Fruit fly (Drosophila melanogaster) whole organism, embryonic: Measurements from ENCODE around the gene Gmppb.

Source experiments
- Ada2b ChIP-seq: fragments of 200-800 bp; sonication (Bioruptor generic); IDR thresholded peaks from 2 replicates; pipeline ENCODE4 v1.3.6; 2022; ENCODE audit warnings: missing biosample characterization, missing genetic modification characterization
- Antp ChIP-seq: fragments of 200-800 bp; sonication (Bioruptor generic); optimal IDR thresholded peaks from 3 replicates; lab custom pipeline; 2016; ENCODE audit warnings: missing biosample characterization, missing genetic modification characterization
- Atf6 ChIP-seq: fragments of 200-800 bp; sonication (Bioruptor generic); IDR thresholded peaks from 2 replicates; pipeline ENCODE4 v1.3.6; 2022; ENCODE audit warnings: missing biosample characterization, missing genetic modification characterization
- Awh ChIP-seq: fragments of 200-800 bp; sonication (Bioruptor generic); IDR thresholded peaks from 2 replicates; pipeline ENCODE4, ENCODE4 v1.3.6; 2022; ENCODE audit warnings: missing biosample characterization, missing genetic modification characterization
- C15 ChIP-seq: fragments of 200-800 bp; sonication (Bioruptor generic); IDR thresholded peaks from 3 replicates; pipeline ENCODE4 v1.3.6; 2022; ENCODE audit warnings: missing biosample characterization, missing genetic modification characterization
- CG10959 ChIP-seq: fragments of 200-800 bp; sonication (Bioruptor generic); IDR thresholded peaks from 2 replicates; pipeline ENCODE4 v1.3.6; 2022; ENCODE audit warnings: missing biosample characterization, missing genetic modification characterization
- CG10979 ChIP-seq: fragments of 200-800 bp; sonication (Bioruptor generic); optimal IDR thresholded peaks from 2 replicates; lab custom pipeline; 2018; ENCODE audit warnings: missing biosample characterization, mild to moderate bottlenecking, missing genetic modification characterization, moderate library complexity
- CG12744 ChIP-seq: fragments of 200-800 bp; sonication (Bioruptor generic); optimal IDR thresholded peaks from 2 replicates; lab custom pipeline; 2016; ENCODE audit warnings: missing biosample characterization, missing genetic modification characterization
- CG13624 ChIP-seq: fragments of 200-800 bp; sonication (Bioruptor generic); optimal IDR thresholded peaks from 2 replicates; lab custom pipeline; 2016; ENCODE audit warnings: missing biosample characterization, missing genetic modification characterization
- CG13775 ChIP-seq: fragments of 200-800 bp; sonication (Bioruptor generic); optimal IDR thresholded peaks from 3 replicates; lab custom pipeline; 2017; ENCODE audit warnings: missing biosample characterization, mild to moderate bottlenecking, missing genetic modification characterization
- CG1529 ChIP-seq: fragments of 200-800 bp; sonication (Bioruptor generic); optimal IDR thresholded peaks from 3 replicates; lab custom pipeline; 2018; ENCODE audit warnings: missing biosample characterization, missing genetic modification characterization
- CG16779 ChIP-seq: fragments of 200-800 bp; sonication (Bioruptor generic); IDR thresholded peaks from 2 replicates; pipeline ENCODE4 v1.3.6; 2022; ENCODE audit warnings: missing biosample characterization, missing genetic modification characterization
- CG17361 ChIP-seq: fragments of 200-800 bp; sonication (Bioruptor generic); IDR thresholded peaks from 3 replicates; pipeline ENCODE4 v1.3.6; 2022; ENCODE audit warnings: missing biosample characterization, missing genetic modification characterization
- CG17912 ChIP-seq: fragments of 200-800 bp; sonication (Bioruptor generic); optimal IDR thresholded peaks from 2 replicates; lab custom pipeline; 2018; ENCODE audit warnings: missing biosample characterization, mild to moderate bottlenecking, missing genetic modification characterization
- CG18476 ChIP-seq: fragments of 200-800 bp; sonication (Bioruptor generic); optimal IDR thresholded peaks from 2 replicates; lab custom pipeline; 2016; ENCODE audit warnings: missing biosample characterization, mild to moderate bottlenecking, missing genetic modification characterization
- CG2678 ChIP-seq: fragments of 200-800 bp; sonication (Bioruptor generic); optimal IDR thresholded peaks from 3 replicates; lab custom pipeline; 2019; ENCODE audit warnings: missing biosample characterization, mild to moderate bottlenecking, missing genetic modification characterization, moderate library complexity
- CG42726 ChIP-seq: fragments of 200-800 bp; sonication (Bioruptor generic); IDR thresholded peaks from 2 replicates; pipeline ENCODE4 v1.3.6; 2022; ENCODE audit warnings: missing biosample characterization, missing genetic modification characterization; ENCODE audit not compliant: partially characterized antibody
- CG6175 ChIP-seq: fragments of 200-800 bp; sonication (Bioruptor generic); IDR thresholded peaks from 3 replicates; pipeline ENCODE4 v1.3.6; 2022; ENCODE audit warnings: missing biosample characterization, missing genetic modification characterization
- CG6654 ChIP-seq: fragments of 200-800 bp; sonication (Bioruptor generic); optimal IDR thresholded peaks from 2 replicates; lab custom pipeline; 2017; ENCODE audit warnings: missing biosample characterization, mild to moderate bottlenecking, missing genetic modification characterization
- CG9609 ChIP-seq: fragments of 200-800 bp; sonication (Bioruptor generic); optimal IDR thresholded peaks from 3 replicates; lab custom pipeline; 2016; ENCODE audit warnings: missing biosample characterization, missing genetic modification characterization
- CG9876 ChIP-seq: fragments of 200-800 bp; sonication (Bioruptor generic); optimal IDR thresholded peaks from 2 replicates; lab custom pipeline; 2016; ENCODE audit warnings: missing biosample characterization, missing genetic modification characterization
- CG9932 ChIP-seq: fragments of 200-800 bp; sonication (Bioruptor generic); IDR thresholded peaks from 2 replicates; pipeline ENCODE4 v1.3.6; 2022; ENCODE audit warnings: missing biosample characterization, missing genetic modification characterization
- D19B ChIP-seq: fragments of 200-800 bp; sonication (Bioruptor generic); optimal IDR thresholded peaks from 2 replicates; lab custom pipeline; 2017; ENCODE audit warnings: missing biosample characterization, mild to moderate bottlenecking, missing genetic modification characterization
- HLH3B ChIP-seq: fragments of 200-800 bp; sonication (Bioruptor generic); IDR thresholded peaks from 2 replicates; pipeline ENCODE4 v1.3.6; 2022; ENCODE audit warnings: missing biosample characterization, missing genetic modification characterization
- MESR4 ChIP-seq: fragments of 200-800 bp; sonication (Bioruptor generic); optimal IDR thresholded peaks from 2 replicates; lab custom pipeline; 2018; ENCODE audit warnings: missing biosample characterization, mild to moderate bottlenecking, missing genetic modification characterization, moderate library complexity
- Meics ChIP-seq: fragments of 200-800 bp; sonication (Bioruptor generic); optimal IDR thresholded peaks from 2 replicates; lab custom pipeline; 2017; ENCODE audit warnings: missing biosample characterization, mild to moderate bottlenecking, missing genetic modification characterization
- Nf-YC ChIP-seq: fragments of 200-800 bp; optimal IDR thresholded peaks from 3 replicates; lab custom pipeline; 2019; ENCODE audit warnings: missing biosample characterization, mild to moderate bottlenecking, missing genetic modification characterization, moderate library complexity
- Sin3A ChIP-seq: fragments of >200 bp; optimal IDR thresholded peaks from 2 replicates; lab custom pipeline; 2018
- aop ChIP-seq: fragments of 200-800 bp; sonication (Bioruptor generic); IDR thresholded peaks from 2 replicates; pipeline ENCODE4 v1.3.6; 2022; ENCODE audit warnings: missing biosample characterization, missing genetic modification characterization
- ap ChIP-seq: fragments of 200-800 bp; sonication (Bioruptor generic); IDR thresholded peaks from 2 replicates; pipeline ENCODE4 v1.3.6; 2022; ENCODE audit warnings: missing biosample characterization, missing genetic modification characterization
- ara ChIP-seq: fragments of 200-800 bp; sonication (Bioruptor generic); IDR thresholded peaks from 2 replicates; pipeline ENCODE4 v1.3.6; 2022; ENCODE audit warnings: missing biosample characterization, missing genetic modification characterization
- ash1 ChIP-seq: fragments of 200-800 bp; sonication (Bioruptor generic); optimal IDR thresholded peaks from 2 replicates; lab custom pipeline; 2018; ENCODE audit warnings: missing biosample characterization, mild to moderate bottlenecking, missing genetic modification characterization
- bbx ChIP-seq: fragments of 200-800 bp; sonication (Bioruptor generic); IDR thresholded peaks from 2 replicates; pipeline ENCODE4 v1.3.6; 2022; ENCODE audit warnings: missing biosample characterization, missing genetic modification characterization; ENCODE audit not compliant: partially characterized antibody
- cato ChIP-seq: fragments of 200-800 bp; sonication (Bioruptor generic); optimal IDR thresholded peaks from 2 replicates; lab custom pipeline; 2016; ENCODE audit warnings: missing biosample characterization, missing genetic modification characterization, borderline replicate concordance
- da ChIP-seq: fragments of 200-800 bp; sonication (Bioruptor generic); optimal IDR thresholded peaks from 2 replicates; lab custom pipeline; 2016; ENCODE audit warnings: missing biosample characterization, missing genetic modification characterization
- grau ChIP-seq: fragments of 200-800 bp; optimal IDR thresholded peaks from 3 replicates; lab custom pipeline; 2019; ENCODE audit warnings: missing biosample characterization, mild to moderate bottlenecking, missing genetic modification characterization, moderate library complexity
- gro ChIP-seq: fragments of 200-800 bp; sonication (Bioruptor generic); optimal IDR thresholded peaks from 2 replicates; lab custom pipeline; 2016; ENCODE audit warnings: missing biosample characterization, missing genetic modification characterization
- inv ChIP-seq: fragments of 200-800 bp; sonication (Bioruptor generic); IDR thresholded peaks from 2 replicates; pipeline ENCODE4 v1.3.6; 2022; ENCODE audit warnings: missing biosample characterization, missing genetic modification characterization; ENCODE audit not compliant: partially characterized antibody
- jumu ChIP-seq: fragments of 200-800 bp; sonication (Bioruptor generic); optimal IDR thresholded peaks from 3 replicates; lab custom pipeline; 2016; ENCODE audit warnings: missing biosample characterization, missing genetic modification characterization
- kah ChIP-seq: fragments of 200-800 bp; sonication (Bioruptor generic); optimal IDR thresholded peaks from 2 replicates; lab custom pipeline; 2018; ENCODE audit warnings: missing biosample characterization, mild to moderate bottlenecking, missing genetic modification characterization
- lmd ChIP-seq: fragments of 200-800 bp; sonication (Bioruptor generic); IDR thresholded peaks from 2 replicates; pipeline ENCODE4 v1.3.6; 2022; ENCODE audit warnings: missing biosample characterization, missing genetic modification characterization
- nom ChIP-seq: fragments of 200-800 bp; sonication (Bioruptor generic); optimal IDR thresholded peaks from 2 replicates; lab custom pipeline; 2017; ENCODE audit warnings: missing biosample characterization, missing genetic modification characterization, mild to moderate bottlenecking, moderate library complexity, missing genetic modification reagents
- pb ChIP-seq: fragments of 200-800 bp; sonication (Bioruptor generic); optimal IDR thresholded peaks from 3 replicates; lab custom pipeline; 2016; ENCODE audit warnings: missing biosample characterization, missing genetic modification characterization
- phol ChIP-seq: fragments of 200-800 bp; sonication (Bioruptor generic); optimal IDR thresholded peaks from 3 replicates; lab custom pipeline; 2018; ENCODE audit warnings: missing biosample characterization, mild to moderate bottlenecking, missing genetic modification characterization, moderate library complexity
- salm ChIP-seq: fragments of 200-800 bp; sonication (Bioruptor generic); optimal IDR thresholded peaks from 2 replicates; lab custom pipeline; 2018; ENCODE audit warnings: missing biosample characterization, mild to moderate bottlenecking, missing genetic modification characterization
- sens-2 ChIP-seq: fragments of 200-800 bp; sonication (Bioruptor generic); IDR thresholded peaks from 2 replicates; pipeline ENCODE4 v1.3.6; 2022; ENCODE audit warnings: missing biosample characterization, missing genetic modification characterization
- sim ChIP-seq: fragments of 200-800 bp; sonication (Bioruptor generic); IDR thresholded peaks from 2 replicates; pipeline ENCODE4 v1.3.6; 2022; ENCODE audit warnings: missing biosample characterization, missing genetic modification characterization
- slbo ChIP-seq: fragments of 200-800 bp; sonication (Bioruptor generic); IDR thresholded peaks from 2 replicates; pipeline ENCODE4 v1.3.6; 2022; ENCODE audit warnings: missing biosample characterization, missing genetic modification characterization
- slp2 ChIP-seq: fragments of 200-800 bp; sonication (Bioruptor generic); optimal IDR thresholded peaks from 2 replicates; lab custom pipeline; 2016; ENCODE audit warnings: missing biosample characterization, missing genetic modification characterization
- tll ChIP-seq, 2 experiments: fragments of 200-800 bp in 1 of 2; fragments of >200 bp in 1 of 2; sonication (Bioruptor generic) in 1 of 2; optimal IDR thresholded peaks; 2 replicates each; lab custom pipeline; 2017 to 2019; ENCODE audit warnings: missing biosample characterization in 2 of 2, missing genetic modification characterization in 2 of 2, mild to moderate bottlenecking in 1 of 2, moderate library complexity in 1 of 2
- unpg ChIP-seq: fragments of 200-800 bp; sonication (Bioruptor generic); optimal IDR thresholded peaks from 3 replicates; lab custom pipeline; 2018; ENCODE audit warnings: missing biosample characterization, mild to moderate bottlenecking, missing genetic modification characterization, moderate library complexity
- vfl ChIP-seq: fragments of 200-800 bp; sonication (Bioruptor generic); optimal IDR thresholded peaks from 2 replicates; lab custom pipeline; 2016; ENCODE audit warnings: missing biosample characterization, missing genetic modification characterization
- wor ChIP-seq: fragments of 200-800 bp; sonication (Bioruptor generic); IDR thresholded peaks from 2 replicates; pipeline ENCODE4 v1.3.6; 2022; ENCODE audit warnings: missing biosample characterization, missing genetic modification characterization

The Gmppb gene

DNA sequence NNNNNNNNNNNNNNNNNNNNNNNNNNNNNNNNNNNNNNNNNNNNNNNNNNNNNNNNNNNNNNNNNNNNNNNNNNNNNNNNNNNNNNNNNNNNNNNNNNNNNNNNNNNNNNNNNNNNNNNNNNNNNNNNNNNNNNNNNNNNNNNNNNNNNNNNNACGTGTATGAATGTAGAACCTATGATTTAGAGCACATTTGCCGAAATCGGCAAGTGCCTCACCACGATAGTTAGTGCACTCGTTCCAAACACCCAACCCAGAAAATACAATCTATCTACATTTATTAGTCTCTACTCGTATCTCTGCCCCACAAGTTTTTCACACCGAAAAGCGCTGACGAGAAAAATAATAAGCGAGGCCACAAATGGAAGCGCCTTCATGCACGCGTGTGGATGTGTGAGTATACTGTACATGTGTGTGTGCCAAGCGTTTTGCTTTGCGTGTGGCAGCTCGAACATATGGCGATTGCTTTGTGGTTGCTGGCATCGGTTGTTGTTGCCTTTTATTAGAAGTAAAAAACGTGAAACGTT lies 7.1 kb upstream of the Gmppb start (continued):
- TF ChIP-seq slbo = peak; percentile 14
- TF ChIP-seq CG17361 (GFP tag; lab: Robert Waterston, UW) = no peak
- TF ChIP-seq vfl (GFP tag; lab: Kevin White, UChicago) = no peak
- no peak for TF ChIP-seq cato
- TF ChIP-seq Nf-YC (tag; lab: Kevin White, UChicago) = no peak
- TF ChIP-seq CG17912 (GFP tag; lab: Kevin White, UChicago) = peak; percentile 19
- TF ChIP-seq CG6654 (GFP tag; lab: Kevin White, UChicago) = no peak
- TF ChIP-seq CG42726 = no peak
- TF ChIP-seq gro (GFP tag; lab: Kevin White, UChicago) = no peak
- no peak for TF ChIP-seq nom
- TF ChIP-seq Antp (GFP tag; lab: Kevin White, UChicago) = no peak
- no peak for TF ChIP-seq C15
- no peak for TF ChIP-seq sens-2 (GFP tag; lab: Robert Waterston, UW)
- TF ChIP-seq unpg (GFP tag; lab: Kevin White, UChicago) = peak; percentile 21
- no peak for TF ChIP-seq Awh (GFP tag; lab: Robert Waterston, UW)
- TF ChIP-seq kah = no peak
- TF ChIP-seq pb (GFP tag; lab: Kevin White, UChicago) = no peak
- peak; percentile 41 for TF ChIP-seq lmd
- TF ChIP-seq ara (GFP tag; lab: Robert Waterston, UW) = no peak
- TF ChIP-seq aop = no peak
- no peak for TF ChIP-seq ap
- TF ChIP-seq Atf6 = no peak
- TF ChIP-seq MESR4 (GFP tag; lab: Kevin White, UChicago) = no peak
- TF ChIP-seq grau (tag; lab: Kevin White, UChicago) = peak; percentile 42
- no peak for TF ChIP-seq CG9932 (GFP tag; lab: Robert Waterston, UW)
- no peak for TF ChIP-seq salm (tag; lab: Kevin White, UChicago)
- TF ChIP-seq phol (tag; lab: Kevin White, UChicago) = no peak
- TF ChIP-seq Sin3A = no peak
- no peak for TF ChIP-seq ash1
- TF ChIP-seq inv (GFP tag; lab: Robert Waterston, UW) = no peak
- no peak for TF ChIP-seq CG1529 (GFP tag; lab: Kevin White, UChicago)
- TF ChIP-seq CG10979 (tag; lab: Kevin White, UChicago) = no peak
- no peak for TF ChIP-seq CG16779 (GFP tag; lab: Robert Waterston, UW)
- no peak for TF ChIP-seq bbx (GFP tag; lab: Robert Waterston, UW)
- TF ChIP-seq CG12744 (GFP tag; lab: Kevin White, UChicago) = no peak
- no peak for TF ChIP-seq slp2 (GFP tag; lab: Kevin White, UChicago)
- no peak for TF ChIP-seq tll (GFP tag; optimal IDR thresholded peaks at IDR 0.05; lab: Kevin White, UChicago)
- TF ChIP-seq Ada2b (GFP tag; lab: Robert Waterston, UW) = no peak
- TF ChIP-seq HLH3B (GFP tag; lab: Robert Waterston, UW) = no peak
- no peak for TF ChIP-seq CG9609 (GFP tag; lab: Kevin White, UChicago)
- no peak for TF ChIP-seq CG13624
- no peak for TF ChIP-seq wor
- TF ChIP-seq jumu = no peak
- TF ChIP-seq CG10959 (GFP tag; lab: Robert Waterston, UW) = no peak
- no peak for TF ChIP-seq da
- TF ChIP-seq Meics (GFP tag; lab: Kevin White, UChicago) = no peak
- TF ChIP-seq CG6175 (GFP tag; lab: Robert Waterston, UW) = peak; percentile 91
- peak; percentile 40 for TF ChIP-seq CG2678 (tag; lab: Kevin White, UChicago)
- no peak for TF ChIP-seq sim (GFP tag; lab: Robert Waterston, UW)
- TF ChIP-seq CG9876 = no peak
- TF ChIP-seq CG13775 (GFP tag; lab: Kevin White, UChicago) = no peak
- TF ChIP-seq D19B (GFP tag; lab: Kevin White, UChicago) = no peak
- no peak for TF ChIP-seq CG18476
